Worm (Caenorhabditis elegans) whole organism, early embryonic: ENCODE results near the gene F44E2.7.

ENCODE experiments used
- B0310.2 ChIP-seq: sonication (generic microtip); optimal IDR thresholded peaks from 2 replicates; lab custom pipeline; 2016; ENCODE audit warnings: mild to moderate bottlenecking, missing genetic modification characterization, missing compliant biosample characterization
- F13C5.2 ChIP-seq: sonication (generic microtip); optimal IDR thresholded peaks from 2 replicates; lab custom pipeline; 2017; ENCODE audit warnings: mild to moderate bottlenecking, missing genetic modification characterization, inconsistent platforms, missing compliant biosample characterization
- aly-1 ChIP-seq: sonication (generic microtip); optimal IDR thresholded peaks from 2 replicates; lab custom pipeline; 2016; ENCODE audit warnings: missing genetic modification characterization, missing compliant biosample characterization
- ama-1 ChIP-seq: fragments of 150-350 bp; optimal IDR thresholded peaks from 2 replicates; lab custom pipeline; 2014
- ceh-13 ChIP-seq: fragments of 200-800 bp; sonication (Bioruptor generic); optimal IDR thresholded peaks from 2 replicates; lab custom pipeline; 2018; ENCODE audit warnings: mild to moderate bottlenecking, missing genetic modification characterization, missing compliant biosample characterization
- ceh-36 ChIP-seq: sonication (generic microtip); optimal IDR thresholded peaks from 2 replicates; lab custom pipeline; 2016; ENCODE audit warnings: missing genetic modification characterization, inconsistent platforms, missing compliant biosample characterization
- ets-7 ChIP-seq: sonication (generic microtip); optimal IDR thresholded peaks from 2 replicates; lab custom pipeline; 2016; ENCODE audit warnings: missing genotype, missing genetic modification characterization, missing compliant biosample characterization
- flt-1 ChIP-seq: fragments of 200-800 bp; sonication (Bioruptor generic); IDR thresholded peaks from 2 replicates; pipeline ENCODE4 v1.3.6; 2022; ENCODE audit warnings: missing genetic modification characterization, missing compliant biosample characterization
- hmbx-1 ChIP-seq: sonication (generic microtip); optimal IDR thresholded peaks from 2 replicates; lab custom pipeline; 2016; ENCODE audit warnings: mild to moderate bottlenecking, missing genetic modification characterization, missing compliant biosample characterization
- hmg-4 ChIP-seq: fragments of 200-800 bp; sonication (Bioruptor generic); optimal IDR thresholded peaks from 2 replicates; lab custom pipeline; 2018; ENCODE audit warnings: mild to moderate bottlenecking, missing genetic modification characterization, missing compliant biosample characterization
- hnd-1 ChIP-seq: sonication (generic microtip); optimal IDR thresholded peaks from 2 replicates; lab custom pipeline; 2016; ENCODE audit warnings: missing genetic modification characterization, missing compliant biosample characterization
- pes-1 ChIP-seq: fragments of 200-800 bp; sonication (Bioruptor generic); IDR thresholded peaks from 2 replicates; pipeline ENCODE4 v1.3.6; 2022; ENCODE audit warnings: missing genetic modification reagents, missing genetic modification characterization, missing compliant biosample characterization
- scrt-1 ChIP-seq: fragments of 200-800 bp; sonication (Bioruptor generic); IDR thresholded peaks from 2 replicates; pipeline ENCODE4 v1.3.6; 2022; ENCODE audit warnings: missing genetic modification characterization, missing compliant biosample characterization
- sea-1 ChIP-seq: fragments of 200-800 bp; sonication (Bioruptor generic); conservative IDR thresholded peaks from 2 replicates; pipeline ENCODE4 v1.3.6; 2022; ENCODE audit warnings: missing genetic modification characterization, missing compliant biosample characterization
- tbx-11 ChIP-seq: fragments of 200-800 bp; sonication (Bioruptor generic); IDR thresholded peaks from 2 replicates; pipeline ENCODE4 v1.3.6; 2022; ENCODE audit warnings: missing genetic modification characterization, missing compliant biosample characterization
- tbx-37 ChIP-seq: fragments of 200-800 bp; sonication (Bioruptor generic); conservative IDR thresholded peaks from 2 replicates; pipeline ENCODE4 v1.3.6; 2022; ENCODE audit warnings: missing genetic modification reagents, missing genetic modification characterization, missing compliant biosample characterization
- tra-4 ChIP-seq: sonication (generic microtip); optimal IDR thresholded peaks from 2 replicates; lab custom pipeline; 2017; ENCODE audit warnings: missing genetic modification characterization, missing compliant biosample characterization

Gene F44E2.7

DNA sequence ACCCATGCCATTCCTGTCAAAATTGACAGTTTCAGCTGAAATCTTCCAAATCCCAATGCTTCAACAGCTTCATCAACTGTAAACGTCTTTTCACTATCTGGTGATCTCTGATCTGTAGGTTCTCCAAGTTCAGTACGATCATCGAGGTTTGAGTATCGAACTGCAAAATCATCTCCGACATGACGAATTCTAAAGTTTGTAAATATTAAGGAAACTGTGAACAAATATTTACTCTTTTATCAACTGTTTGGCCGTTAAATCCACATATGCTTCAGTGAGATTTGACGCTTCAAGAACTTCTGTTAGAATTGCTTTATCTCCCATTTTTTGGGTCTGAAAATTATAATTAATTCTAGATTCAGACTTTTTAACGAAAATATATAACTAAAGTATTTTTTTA, 36.9 kb upstream of the F44E2.7 start, which contains the start of gene svop-1:
TSS of gene svop-1 (minus strand) at position 339 of the 400 bp plus-strand sequence.
- no peak for TF ChIP-seq tbx-11 (GFP tag; lab: Robert Waterston, UW)
- TF ChIP-seq flt-1 (GFP tag; lab: Robert Waterston, UW), result no peak
- TF ChIP-seq tra-4 (tag; lab: Kevin White, UChicago), result no peak
- no peak for TF ChIP-seq sea-1 (GFP tag; lab: Robert Waterston, UW)
- TF ChIP-seq hmg-4, result no peak
- TF ChIP-seq ets-7 (tag; lab: Kevin White, UChicago), result no peak
- no peak for TF ChIP-seq hmbx-1 (tag; lab: Kevin White, UChicago)
- TF ChIP-seq hnd-1, result no peak
- no peak for TF ChIP-seq ama-1 (lab: Kevin White, UChicago)
- no peak for TF ChIP-seq F13C5.2 (tag; lab: Kevin White, UChicago)
- no peak for TF ChIP-seq aly-1 (tag; lab: Kevin White, UChicago)

DNA sequence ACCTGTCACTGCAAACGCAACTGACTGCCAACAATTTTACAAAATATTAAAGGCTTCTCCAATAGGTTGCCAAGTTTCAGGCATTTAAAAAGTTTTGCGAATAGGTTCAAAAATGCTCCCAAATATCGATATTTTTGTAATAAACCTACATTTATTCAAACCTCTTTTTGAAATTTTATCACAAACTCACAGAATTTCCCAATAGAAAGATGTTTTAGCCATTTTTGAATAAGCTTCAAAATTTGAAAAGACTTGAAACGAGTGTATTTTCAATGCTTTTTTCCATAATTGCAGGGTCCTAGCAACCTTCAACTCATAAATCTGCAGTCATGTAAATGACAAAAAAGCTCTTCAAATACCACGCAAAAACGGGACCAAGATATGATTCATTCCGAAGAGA, 34.1 kb upstream of the F44E2.7 start:
- TF ChIP-seq hmg-4 (no peak), hnd-1 (no peak), scrt-1 (GFP tag; lab: Robert Waterston, UW) (no peak), F13C5.2 (tag; lab: Kevin White, UChicago) (no peak), ets-7 (tag; lab: Kevin White, UChicago) (no peak), ama-1 (lab: Kevin White, UChicago) (no peak), flt-1 (GFP tag; lab: Robert Waterston, UW) (no peak), tbx-11 (GFP tag; lab: Robert Waterston, UW) (no peak), tbx-37 (no peak), ceh-13 (no peak), sea-1 (GFP tag; lab: Robert Waterston, UW) (no peak), B0310.2 (tag; lab: Kevin White, UChicago) (no peak), ceh-36 (tag; lab: Kevin White, UChicago) (no peak), aly-1 (tag; lab: Kevin White, UChicago) (no peak), tra-4 (tag; lab: Kevin White, UChicago) (no peak), hmbx-1 (tag; lab: Kevin White, UChicago) (no peak)

ce11 chrIII:8878960-8879359, 30.7 kb upstream of the F44E2.7 start:
- no peak for TF ChIP-seq scrt-1 (GFP tag; lab: Robert Waterston, UW)
- no peak for TF ChIP-seq aly-1 (tag; lab: Kevin White, UChicago)
- no peak for TF ChIP-seq tbx-37
- TF ChIP-seq ama-1 (lab: Kevin White, UChicago), result no peak
- no peak for TF ChIP-seq sea-1 (GFP tag; lab: Robert Waterston, UW)
- no peak for TF ChIP-seq tra-4 (tag; lab: Kevin White, UChicago)
- no peak for TF ChIP-seq pes-1 (GFP tag; lab: Robert Waterston, UW)
- no peak for TF ChIP-seq ceh-36 (tag; lab: Kevin White, UChicago)
- no peak for TF ChIP-seq ceh-13
- no peak for TF ChIP-seq flt-1 (GFP tag; lab: Robert Waterston, UW)
- no peak for TF ChIP-seq F13C5.2 (tag; lab: Kevin White, UChicago)
- TF ChIP-seq B0310.2 (tag; lab: Kevin White, UChicago), result no peak
- no peak for TF ChIP-seq ets-7 (tag; lab: Kevin White, UChicago)
- no peak for TF ChIP-seq hmbx-1 (tag; lab: Kevin White, UChicago)

DNA sequence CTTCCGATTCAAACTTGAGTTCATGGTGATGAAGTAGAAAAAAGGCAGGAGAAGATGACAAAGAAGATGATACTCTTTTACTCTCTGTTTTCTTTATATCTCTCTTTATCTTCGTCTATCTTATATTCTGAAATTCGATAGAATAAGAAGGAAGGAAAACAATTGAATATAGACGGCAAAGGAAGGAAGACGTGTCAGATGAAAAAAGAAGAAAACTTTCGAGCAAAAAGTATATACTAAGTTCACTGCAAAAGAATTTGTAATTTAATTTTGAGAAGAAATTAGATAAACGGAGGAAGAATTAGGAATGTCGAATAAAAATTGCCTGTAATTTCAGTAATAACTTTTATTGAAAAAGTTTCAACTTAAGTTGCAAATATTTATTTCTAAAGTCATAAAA, 28.7 kb upstream of the F44E2.7 start, which contains the start of gene K01F9.2:
TSS of gene K01F9.2 (minus strand) at position 127 of the 400 bp plus-strand sequence.
- TF ChIP-seq scrt-1 (GFP tag; lab: Robert Waterston, UW) (no peak), sea-1 (GFP tag; lab: Robert Waterston, UW) (no peak), ets-7 (tag; lab: Kevin White, UChicago) (no peak), tra-4 (tag; lab: Kevin White, UChicago) (no peak), ama-1 (lab: Kevin White, UChicago) (no peak), flt-1 (GFP tag; lab: Robert Waterston, UW) (no peak), aly-1 (tag; lab: Kevin White, UChicago) (no peak), hmg-4 (no peak), hmbx-1 (tag; lab: Kevin White, UChicago) (no peak), hnd-1 (no peak), ceh-36 (tag; lab: Kevin White, UChicago) (no peak), tbx-11 (GFP tag; lab: Robert Waterston, UW) (no peak), tbx-37 (no peak), pes-1 (GFP tag; lab: Robert Waterston, UW) (no peak), F13C5.2 (tag; lab: Kevin White, UChicago) (no peak), ceh-13 (no peak), B0310.2 (tag; lab: Kevin White, UChicago) (no peak)

DNA sequence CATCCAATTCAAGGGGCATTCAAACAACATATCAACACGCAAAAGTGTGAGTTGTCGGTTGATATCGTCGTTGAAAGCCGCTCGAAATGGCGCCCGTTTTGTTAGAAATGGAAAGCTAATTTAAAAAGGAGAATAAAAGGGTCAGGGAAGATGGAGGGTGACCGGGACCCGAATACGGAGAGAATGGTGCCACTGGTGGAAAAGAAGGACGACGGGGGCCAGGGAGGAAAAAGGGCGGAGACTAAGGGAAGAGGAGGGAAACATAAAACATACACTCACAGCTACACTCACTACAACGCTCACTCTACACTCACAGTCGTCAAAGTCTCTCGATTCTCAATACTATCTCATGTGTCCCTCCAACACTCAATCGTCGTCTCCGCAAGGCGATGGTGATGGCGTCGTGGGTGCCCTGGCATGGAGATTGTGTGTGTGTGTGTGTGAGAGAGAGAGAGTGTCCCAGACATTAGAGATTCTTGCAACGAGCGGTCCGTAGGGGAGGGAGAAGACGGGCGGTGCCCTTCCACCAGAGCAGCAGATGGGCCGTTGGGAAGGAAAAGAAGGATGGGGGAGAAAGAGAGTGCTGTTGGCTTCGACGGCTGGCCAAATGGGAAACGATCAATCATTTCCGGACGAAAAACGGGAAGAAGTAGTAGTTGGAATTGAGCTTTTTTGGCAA, 25.9 kb upstream of the F44E2.7 start:
- TF ChIP-seq ceh-13, result no peak
- peak; percentile 59 for TF ChIP-seq B0310.2 (tag; lab: Kevin White, UChicago)
- no peak for TF ChIP-seq ceh-36 (tag; lab: Kevin White, UChicago)
- no peak for TF ChIP-seq ets-7 (tag; lab: Kevin White, UChicago)
- no peak for TF ChIP-seq hmbx-1 (tag; lab: Kevin White, UChicago)
- TF ChIP-seq sea-1 (GFP tag; lab: Robert Waterston, UW), result 0 out of 2 replicates have a peak, but pooled peaks have one; percentile 51
- no peak for TF ChIP-seq scrt-1 (GFP tag; lab: Robert Waterston, UW)
- TF ChIP-seq hnd-1, result no peak
- no peak for TF ChIP-seq ama-1 (lab: Kevin White, UChicago)
- peak; percentile 78 for TF ChIP-seq hmg-4
- TF ChIP-seq F13C5.2 (tag; lab: Kevin White, UChicago), result peak; percentile 59
- peak; percentile 46 for TF ChIP-seq aly-1 (tag; lab: Kevin White, UChicago)
- TF ChIP-seq tbx-37, result no peak
- no peak for TF ChIP-seq tbx-11 (GFP tag; lab: Robert Waterston, UW)
- peak; percentile 38; the same call in 1 of the 2 replicates for TF ChIP-seq pes-1 (GFP tag; lab: Robert Waterston, UW)
- TF ChIP-seq tra-4 (tag; lab: Kevin White, UChicago), result no peak
- peak; percentile 37 for TF ChIP-seq flt-1 (GFP tag; lab: Robert Waterston, UW)

DNA sequence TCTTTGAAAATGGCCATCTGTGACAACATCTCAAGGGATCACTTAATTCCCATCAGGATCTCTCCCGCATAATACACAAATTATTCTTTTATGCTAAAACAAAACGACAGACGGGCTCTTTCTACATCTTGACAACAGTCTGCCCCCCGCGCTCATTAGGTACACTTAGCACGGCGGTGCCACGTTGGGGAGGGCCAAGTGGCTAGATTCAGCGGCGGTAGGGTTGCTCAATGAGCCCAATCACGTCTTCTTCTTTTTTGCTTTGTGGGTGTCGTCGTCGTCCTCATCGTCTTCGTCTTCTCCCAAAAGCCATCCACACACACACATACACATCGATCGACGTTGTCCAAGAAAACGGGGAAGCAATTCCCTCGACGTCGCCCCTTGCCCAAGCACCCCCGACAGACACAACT, 24.8 kb upstream of the F44E2.7 start:
- peak; percentile 33 for TF ChIP-seq hmg-4
- TF ChIP-seq ceh-36 (tag; lab: Kevin White, UChicago), result no peak
